Fruit fly (Drosophila melanogaster) ovary, adult (tissue): ENCODE measurements around the gene CAH8.

ENCODE experiments used
- CG17801 ChIP-seq: fragments of 200-800 bp; optimal IDR thresholded peaks from 2 replicates; lab custom pipeline; 2019; ENCODE audit warnings: missing biosample characterization, mild to moderate bottlenecking, missing genetic modification characterization, moderate library complexity; ENCODE audit not compliant: partially characterized antibody

Gene CAH8

DNA sequence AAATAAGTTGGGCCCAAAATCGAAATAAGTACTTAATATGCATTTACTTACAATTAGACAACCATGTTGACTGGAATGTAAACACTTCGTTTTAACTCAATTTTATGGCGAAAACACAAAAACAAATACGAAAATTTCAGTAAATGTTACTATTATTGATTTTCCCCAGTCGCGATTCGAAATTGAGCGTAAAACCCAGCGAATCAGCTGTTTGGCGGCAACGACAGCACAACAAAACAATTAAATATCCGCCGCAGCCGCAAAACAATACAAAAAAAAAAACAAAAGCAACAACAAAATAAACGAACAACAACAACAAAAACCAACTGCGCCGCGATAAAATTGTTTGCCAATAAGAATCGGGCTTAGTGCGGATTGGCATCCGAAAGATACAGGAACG is at the start of gene CAH8, which contains the start of gene CG7059:
CAH8 (minus strand) TSS at position 101 of the 400 bp plus-strand sequence.
CG7059 (plus strand) TSS at position 167 of the 400 bp plus-strand sequence.
- TF ChIP-seq CG17801 = no peak

DNA sequence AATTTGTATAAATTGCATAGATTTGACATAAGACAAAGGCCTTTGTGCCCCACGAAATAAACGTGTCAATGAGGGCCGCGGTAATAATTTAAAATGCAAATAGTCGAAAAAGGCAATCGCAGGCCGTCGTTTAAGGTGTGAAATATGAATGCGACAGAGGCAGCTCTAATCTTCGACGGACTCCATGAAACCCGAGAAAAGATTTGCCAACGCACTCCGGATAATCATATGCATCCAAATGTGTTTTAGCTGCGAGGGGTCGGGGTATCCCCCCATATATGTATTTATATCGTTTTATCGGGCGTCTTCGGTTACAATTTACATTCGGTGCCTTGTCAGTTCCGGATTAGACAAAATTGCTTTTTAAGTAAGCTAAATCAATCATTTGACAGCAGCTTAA is 48.8 kb upstream of the CAH8 start:
- no peak for TF ChIP-seq CG17801

DNA sequence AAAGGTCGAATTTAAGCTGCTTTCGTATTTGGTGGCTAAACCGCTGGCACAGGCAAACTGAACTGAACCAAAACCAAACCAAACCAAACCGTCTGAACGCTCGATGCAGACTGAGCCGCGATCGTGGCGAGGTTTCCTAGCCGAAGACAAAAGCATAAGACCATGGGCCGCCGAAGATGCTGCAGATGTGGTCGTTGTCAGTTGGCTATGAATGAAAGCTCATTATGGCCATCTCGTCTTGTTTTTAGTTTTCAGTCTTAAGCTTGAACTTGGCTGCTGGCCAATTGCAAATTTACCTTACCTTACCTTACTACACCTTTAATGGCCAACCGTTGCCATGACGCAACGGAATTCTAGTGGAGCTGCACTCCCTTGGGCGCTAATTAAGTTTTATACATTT is 46.5 kb upstream of the CAH8 start, which contains the start of gene CG13847:
CG13847 (minus strand) TSS at position 101 of the 400 bp plus-strand sequence.
- TF ChIP-seq CG17801 = no peak

DNA sequence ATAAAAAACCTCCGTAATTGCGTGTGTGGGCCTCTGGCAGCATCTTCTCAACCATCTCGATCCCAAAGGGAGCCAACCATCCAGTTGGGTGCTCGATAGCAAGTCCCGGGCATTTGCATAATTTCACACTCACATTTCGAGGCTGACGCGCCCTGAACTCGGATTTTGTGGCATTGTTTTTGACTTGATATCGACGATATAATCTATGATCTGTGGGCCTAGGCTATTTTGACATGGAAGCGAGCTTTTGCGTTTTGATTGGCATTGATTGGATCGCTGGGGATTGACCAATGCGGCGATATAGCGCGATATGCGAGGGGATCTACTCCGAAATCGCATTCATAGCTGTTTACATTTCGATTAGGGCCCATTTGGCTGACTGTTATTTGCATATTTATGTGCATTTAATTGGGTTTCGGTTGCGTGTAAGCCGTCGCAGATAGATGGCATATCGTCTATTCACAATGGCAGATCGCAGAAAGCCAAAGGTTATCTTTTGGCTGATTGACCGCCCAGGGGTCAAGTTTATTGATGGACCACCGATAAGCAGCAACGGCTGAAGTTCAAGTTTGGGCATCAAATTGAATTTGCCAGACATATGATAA is 42.8 kb upstream of the CAH8 start:
- no peak for TF ChIP-seq CG17801

- TF ChIP-seq CG17801 = peak; percentile 57
These were observed 35.2 kb upstream of the CAH8 start, which contains the start of gene pinta for dm6 chr3R:22424602-22425190. pinta (minus strand) TSS chr3R:22424929.

dm6 chr3R:22423996-22424395 is 34.5 kb upstream of the CAH8 start:
- no peak for TF ChIP-seq CG17801

- TF ChIP-seq CG17801 = peak; percentile 67
These were observed 32.1 kb upstream of the CAH8 start for dm6 chr3R:22421618-22422017.

dm6 chr3R:22420911-22421310 is 31.4 kb upstream of the CAH8 start, which contains the start of the genes Nop56 and mats:
Nop56 (minus strand) TSS chr3R:22421068.
mats (plus strand) TSS chr3R:22421161.
- TF ChIP-seq CG17801 = peak; percentile 59

DNA sequence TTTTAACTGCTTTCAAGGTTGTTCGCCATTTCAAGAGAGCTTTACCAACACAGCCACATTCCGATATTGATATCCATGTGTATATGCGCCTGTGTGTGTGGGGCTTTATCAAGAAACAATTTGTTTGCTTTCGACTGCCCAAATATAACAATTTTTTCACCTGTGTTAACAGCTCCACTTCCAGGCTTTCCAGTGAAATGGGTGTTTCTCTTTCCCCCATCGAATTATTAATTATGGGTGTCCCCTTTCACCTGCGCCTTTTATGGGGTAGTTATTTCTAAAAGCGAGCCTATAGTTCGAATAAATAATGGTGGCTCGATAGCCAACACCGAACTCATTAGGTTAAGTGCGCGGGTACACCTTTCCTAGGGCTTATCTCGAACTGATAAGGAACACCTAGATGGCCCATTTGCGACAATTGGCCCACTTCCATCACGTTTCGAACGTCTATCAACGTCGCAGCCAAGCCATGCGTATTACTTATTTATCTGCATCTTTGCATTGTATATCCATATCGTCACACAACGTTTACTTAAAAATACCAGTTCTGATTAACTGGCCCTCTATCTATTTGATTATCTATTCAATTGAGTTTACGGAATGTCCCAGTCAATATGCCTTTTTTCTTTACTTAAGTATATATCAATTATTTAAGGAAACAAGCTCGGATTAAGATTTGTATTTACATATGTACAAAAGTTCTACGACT is 22.5 kb upstream of the CAH8 start:
- TF ChIP-seq CG17801 = no peak

DNA sequence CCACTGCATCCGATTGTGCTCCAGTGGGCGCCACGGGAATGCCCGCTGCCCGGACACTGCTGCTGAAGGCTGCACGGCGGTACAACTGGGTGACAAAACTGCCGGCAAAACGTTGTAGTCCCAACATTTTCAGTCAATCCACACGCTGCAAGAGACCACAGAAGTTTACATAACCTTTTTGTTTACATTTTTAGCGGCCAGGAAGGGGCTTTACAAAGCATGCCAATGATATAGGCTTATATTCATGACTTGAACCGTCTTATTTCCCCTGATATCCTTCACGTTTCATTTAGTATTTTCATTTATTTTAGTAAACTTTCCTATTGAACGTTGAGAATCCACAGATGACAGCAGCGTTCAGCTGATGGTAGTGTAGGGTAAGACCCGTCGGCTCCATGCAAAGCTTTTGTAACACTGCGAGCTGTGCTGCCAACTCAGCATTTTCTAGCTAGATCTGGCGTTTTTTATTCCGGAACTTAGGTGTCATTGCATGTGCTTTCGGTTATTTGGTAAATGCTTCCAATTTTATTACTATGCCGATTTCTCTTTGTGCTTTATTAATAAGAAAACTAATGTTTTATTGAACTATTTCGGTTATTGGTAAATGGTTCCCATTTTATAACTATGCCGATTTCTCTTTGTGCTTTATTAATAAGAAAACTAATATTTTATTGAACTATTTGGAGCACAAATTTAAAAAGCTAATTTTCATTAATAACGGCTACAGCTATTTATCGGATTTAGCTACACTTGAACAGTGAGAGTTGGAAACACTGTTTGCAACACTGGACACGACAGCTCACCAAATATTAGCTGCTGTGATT is 21.2 kb upstream of the CAH8 start, which contains the start of the genes CG13850 and lqfR:
CG13850 (minus strand) TSS at position 379 of the 824 bp plus-strand sequence.
lqfR (plus strand) TSS at position 765 of the 824 bp plus-strand sequence.
- peak; percentile 50 for TF ChIP-seq CG17801

- no peak for TF ChIP-seq CG17801
These were observed 16.1 kb upstream of the CAH8 start, which contains the start of gene CG13855 for dm6 chr3R:22405639-22406038. CG13855 (plus strand) TSS chr3R:22405939.

DNA sequence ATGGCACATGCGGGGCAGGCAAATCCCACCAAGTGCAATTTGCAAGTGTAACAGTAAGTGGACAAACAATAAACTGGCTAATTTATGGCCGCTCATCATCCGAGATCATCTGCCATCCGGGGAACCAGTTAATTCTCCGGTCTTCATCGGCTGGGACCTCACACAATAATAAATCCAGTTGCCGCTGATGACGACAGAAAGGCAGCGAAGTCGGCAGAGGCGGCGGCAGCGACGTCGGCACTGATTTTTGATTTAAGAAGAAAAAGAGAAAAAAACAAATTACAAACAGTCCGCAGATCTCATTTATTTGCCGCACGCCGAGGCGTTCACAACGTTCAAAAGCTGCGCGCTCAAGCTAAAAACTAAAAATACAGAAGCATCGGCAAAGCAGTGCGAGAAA is 12.8 kb upstream of the CAH8 start, which contains the start of gene CG13856:
CG13856 (plus strand) TSS at position 301 of the 400 bp plus-strand sequence.
- TF ChIP-seq CG17801 = no peak

DNA sequence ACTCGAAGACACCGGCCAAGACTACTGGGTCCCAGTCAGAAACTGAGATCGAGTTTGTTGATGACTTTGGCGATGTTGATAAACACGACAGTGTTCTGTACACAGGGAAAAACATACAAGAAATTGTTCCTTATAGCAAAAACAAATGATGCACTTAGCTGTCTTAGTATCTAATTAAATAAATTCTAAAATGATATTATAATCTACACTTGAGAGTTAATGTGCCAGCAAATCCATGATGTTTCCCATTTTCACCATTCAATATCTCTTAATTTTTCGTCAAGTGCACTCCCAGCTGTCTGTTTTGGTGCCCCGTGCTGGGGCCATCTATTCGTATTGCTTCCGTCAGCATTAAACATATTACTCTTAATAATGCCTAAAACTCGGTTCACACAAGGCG is 10.7 kb upstream of the CAH8 start:
- TF ChIP-seq CG17801 = no peak

dm6 chr3R:22397068-22397700 is 7.7 kb upstream of the CAH8 start:
- no peak for TF ChIP-seq CG17801

DNA sequence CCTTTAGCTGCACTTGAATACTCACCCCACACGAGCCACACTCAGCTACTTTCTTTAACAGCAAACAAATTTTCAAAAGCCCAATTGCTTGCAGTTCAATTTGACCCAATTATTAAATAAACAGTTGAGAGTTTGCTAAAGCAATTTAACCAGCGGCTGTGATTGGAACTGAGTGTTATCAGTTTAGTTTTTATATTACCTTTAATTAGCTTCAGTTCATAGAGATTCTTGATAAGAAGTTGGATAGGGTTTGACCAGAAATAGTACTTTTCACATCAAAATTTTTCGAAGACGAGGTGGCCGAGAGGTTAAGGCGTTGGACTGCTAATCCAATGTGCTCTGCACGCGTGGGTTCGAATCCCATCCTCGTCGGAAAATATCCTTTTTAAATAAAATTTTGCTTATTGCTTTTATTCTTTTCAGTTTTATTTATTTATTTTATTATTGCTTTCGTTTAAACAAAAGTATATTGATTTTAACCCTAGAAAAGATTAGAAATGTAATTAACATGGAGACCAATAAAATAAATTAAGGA is 6.8 kb upstream of the CAH8 start:
- TF ChIP-seq CG17801 = no peak
